Worm (Caenorhabditis elegans): Measurements from ENCODE around the gene tps-2.

The tps-2 gene

DNA sequence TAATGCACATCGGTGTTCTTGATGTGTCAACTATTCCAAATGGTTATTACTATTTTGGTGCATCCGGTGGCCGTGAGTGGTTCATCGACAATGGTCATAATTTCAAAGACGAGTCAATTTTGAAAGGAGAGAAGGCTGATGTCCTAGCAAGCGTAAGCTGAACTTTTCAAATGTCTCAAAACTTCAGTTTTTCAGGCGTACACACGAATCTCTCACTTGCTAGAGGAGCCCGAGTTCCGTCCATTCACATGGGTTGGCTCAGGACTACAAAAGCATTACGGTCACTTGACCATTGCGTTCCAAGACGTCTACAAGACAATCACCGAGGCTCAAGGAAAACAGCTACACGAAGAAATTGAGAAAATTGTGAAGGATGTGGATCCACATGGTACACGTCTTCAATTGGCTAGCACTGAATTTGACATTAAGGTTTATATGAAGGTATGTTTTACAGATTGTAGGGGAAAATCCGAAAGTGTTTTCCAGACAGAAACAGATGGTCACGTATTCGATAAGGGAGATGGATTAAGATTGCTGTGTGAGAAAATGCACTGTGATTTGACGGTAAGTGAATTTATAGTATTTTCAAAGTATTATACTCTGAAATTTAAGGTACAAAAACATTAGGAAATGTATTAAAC is 8.7 kb downstream of the tps-2 start:
- TF ChIP-seq him-1 (tag; optimal IDR thresholded peaks at IDR 0.05) (no peak), W03F9.2 (tag; optimal IDR thresholded peaks at IDR 0.05) (no peak), dao-5 (tag; optimal IDR thresholded peaks at IDR 0.05) (no peak)

DNA sequence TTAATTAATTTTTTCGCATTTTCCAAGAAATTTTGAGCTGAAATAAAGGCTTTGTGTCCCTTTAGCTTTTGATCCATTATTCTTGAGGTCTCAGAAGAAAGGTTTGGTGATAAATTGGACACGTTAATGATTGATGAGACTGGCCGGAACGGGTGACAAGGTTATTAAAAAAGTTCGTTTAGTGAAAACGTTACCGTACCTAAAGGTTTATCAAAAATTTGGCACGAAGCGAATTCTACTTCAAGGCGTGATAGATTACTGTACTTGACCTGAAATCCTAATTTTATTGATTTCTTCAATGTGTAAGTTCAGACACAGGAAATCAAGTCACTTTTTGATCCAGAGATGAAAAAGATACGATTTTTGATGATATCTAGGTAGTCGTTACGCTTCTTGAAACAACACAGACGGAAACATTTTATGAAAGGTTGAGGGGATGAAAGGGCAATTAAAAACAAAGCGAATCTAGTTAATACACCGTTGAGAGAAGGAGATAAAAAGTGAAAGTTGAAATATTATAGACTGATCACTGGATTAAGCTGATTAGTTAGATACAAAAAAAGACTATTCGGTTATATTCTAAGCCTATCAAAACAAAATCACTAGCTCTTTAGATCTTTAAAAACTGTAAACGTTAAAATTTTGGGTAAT is 9.9 kb downstream of the tps-2 start:
- TF ChIP-seq dao-5 (tag; optimal IDR thresholded peaks at IDR 0.05) (no peak), him-1 (tag; optimal IDR thresholded peaks at IDR 0.05) (no peak), W03F9.2 (tag; optimal IDR thresholded peaks at IDR 0.05) (no peak)

DNA sequence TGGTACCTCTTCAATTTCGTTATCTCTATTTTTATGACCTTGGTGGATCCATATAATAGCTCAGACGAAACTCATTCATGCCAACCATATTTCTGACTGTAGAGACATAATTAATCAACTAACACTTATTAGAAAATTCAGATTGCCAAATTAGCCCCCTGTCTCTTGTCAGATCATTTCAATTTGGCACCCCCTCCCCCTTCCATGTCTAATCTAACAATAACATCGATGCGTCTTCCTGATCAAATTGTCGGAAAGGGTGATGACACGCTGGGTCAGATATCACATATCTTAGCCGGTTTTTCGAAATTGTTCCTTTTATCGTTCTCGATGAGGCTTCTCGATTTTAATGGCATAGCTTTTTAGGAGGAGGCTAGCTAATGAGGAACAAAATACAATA is 10.6 kb downstream of the tps-2 start:
- TF ChIP-seq dao-5 (tag; optimal IDR thresholded peaks at IDR 0.05) (no peak), W03F9.2 (tag; optimal IDR thresholded peaks at IDR 0.05) (no peak), him-1 (tag; optimal IDR thresholded peaks at IDR 0.05) (no peak)

DNA sequence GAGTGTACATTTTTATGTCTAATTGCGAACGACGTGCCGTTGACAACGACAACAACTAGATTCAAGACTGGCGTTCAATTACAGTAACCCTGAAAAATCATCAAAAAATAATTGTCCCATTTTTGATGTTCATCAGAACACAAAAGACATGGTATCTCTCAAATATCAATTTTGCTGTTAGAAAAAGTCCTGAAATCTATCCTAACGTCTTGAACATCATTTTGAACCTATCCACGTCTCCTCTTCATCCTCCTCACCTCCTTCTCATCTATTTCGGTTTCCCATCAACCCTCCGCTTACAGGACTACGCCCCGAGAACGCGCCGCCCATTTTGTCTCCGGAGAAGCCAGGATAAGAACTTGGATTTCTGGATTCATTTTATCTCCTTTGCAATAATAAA is 15.0 kb downstream of the tps-2 start, which contains the start of gene mltn-9:
mltn-9 (plus strand) TSS at position 301 of the 400 bp plus-strand sequence.
- TF ChIP-seq W03F9.2 (tag; optimal IDR thresholded peaks at IDR 0.05) (no peak), dao-5 (tag; optimal IDR thresholded peaks at IDR 0.05) (no peak), him-1 (tag; optimal IDR thresholded peaks at IDR 0.05) (no peak)

- TF ChIP-seq him-1 (tag; optimal IDR thresholded peaks at IDR 0.05) (no peak), dao-5 (tag; optimal IDR thresholded peaks at IDR 0.05) (no peak), W03F9.2 (tag; optimal IDR thresholded peaks at IDR 0.05) (no peak)
These were observed 15.7 kb downstream of the tps-2 start for ce11 chrII:14616402-14616801.

DNA sequence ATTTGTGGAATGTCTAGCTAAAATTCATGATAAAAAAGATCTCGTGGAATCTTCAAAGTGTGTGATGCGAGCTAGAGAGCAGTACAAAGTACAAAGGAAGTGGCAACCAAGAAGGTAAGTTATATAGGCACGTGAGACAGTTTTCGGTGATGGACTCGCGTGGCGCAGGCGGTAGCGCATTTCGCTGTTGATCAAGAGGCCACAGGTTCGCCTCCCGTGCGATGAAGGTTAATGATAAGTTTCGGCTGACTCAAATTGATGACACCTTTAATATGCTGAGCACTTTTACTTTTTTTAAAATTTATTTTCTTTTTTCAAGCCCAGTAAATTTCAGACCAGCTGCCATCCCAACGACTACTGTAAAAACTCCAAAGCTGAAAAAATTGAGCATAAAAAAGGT is 16.2 kb downstream of the tps-2 start:
- TF ChIP-seq him-1 (tag; optimal IDR thresholded peaks at IDR 0.05) (no peak), dao-5 (tag; optimal IDR thresholded peaks at IDR 0.05) (peak; percentile 74)

DNA sequence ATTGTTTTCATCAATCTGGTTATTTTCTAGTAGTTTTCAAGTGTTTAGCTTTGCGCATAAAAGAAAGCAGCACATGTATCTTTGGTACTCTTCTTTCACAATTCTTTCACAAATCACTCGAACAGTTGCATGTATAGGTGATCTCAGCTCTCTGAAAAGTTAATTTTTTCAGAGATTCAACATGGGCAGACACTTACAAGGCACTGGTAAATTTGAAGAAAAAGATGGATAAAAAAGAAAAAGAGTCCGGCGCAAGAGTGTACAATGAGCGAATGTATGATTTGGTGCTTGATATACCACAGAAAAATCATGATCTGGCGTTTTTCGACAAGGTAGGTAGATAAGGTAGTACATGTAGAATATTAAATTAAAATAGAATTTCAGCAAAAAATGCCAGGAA is 17.5 kb downstream of the tps-2 start:
- TF ChIP-seq W03F9.2 (tag; optimal IDR thresholded peaks at IDR 0.05) (no peak), dao-5 (tag; optimal IDR thresholded peaks at IDR 0.05) (no peak)

DNA sequence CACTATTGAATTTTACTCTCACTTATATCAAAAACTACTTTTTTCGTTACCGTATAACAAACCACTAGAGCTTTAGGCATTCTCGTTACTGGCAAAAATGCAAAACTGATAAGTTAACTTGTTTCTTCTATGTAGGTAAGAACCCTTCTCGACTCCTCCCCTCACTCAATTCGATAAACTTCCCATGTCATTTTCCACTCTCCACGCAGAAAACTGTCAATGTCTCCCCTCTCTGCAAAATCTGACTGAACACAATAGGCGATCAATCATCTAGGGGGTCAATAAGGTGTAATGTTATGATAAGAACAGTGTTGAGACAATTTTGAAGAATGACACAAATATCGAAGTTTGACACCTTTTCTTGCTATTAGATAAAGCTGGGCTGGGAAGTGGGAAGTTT is 18.1 kb downstream of the tps-2 start:
- no peak for TF ChIP-seq W03F9.2 (tag; optimal IDR thresholded peaks at IDR 0.05)
- TF ChIP-seq him-1 (tag; optimal IDR thresholded peaks at IDR 0.05) = no peak
- no peak for TF ChIP-seq dao-5 (tag; optimal IDR thresholded peaks at IDR 0.05)

DNA sequence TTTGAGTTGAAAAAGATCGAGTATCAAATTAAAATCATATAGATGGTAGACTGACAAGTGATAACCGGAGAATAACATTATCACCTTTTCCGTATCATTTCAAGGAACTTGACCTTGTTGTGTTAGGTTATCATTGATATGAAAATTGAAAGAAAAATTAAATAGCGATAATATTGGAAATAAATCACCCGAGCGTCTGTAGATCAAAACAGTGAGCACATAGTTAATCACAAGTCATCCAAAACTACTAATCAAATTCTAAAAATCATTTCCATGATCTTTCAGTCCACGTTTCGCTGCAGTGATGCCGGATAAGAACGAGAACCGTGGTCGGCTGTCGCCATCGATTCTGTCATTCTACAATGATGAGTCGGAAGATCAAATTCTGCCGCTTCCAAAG is 19.1 kb downstream of the tps-2 start:
- TF ChIP-seq dao-5 (tag; optimal IDR thresholded peaks at IDR 0.05) (no peak), him-1 (tag; optimal IDR thresholded peaks at IDR 0.05) (no peak), W03F9.2 (tag; optimal IDR thresholded peaks at IDR 0.05) (no peak)

ce11 chrII:14620730-14621129 is 20.0 kb downstream of the tps-2 start:
- TF ChIP-seq W03F9.2 (tag; optimal IDR thresholded peaks at IDR 0.05) (no peak), dao-5 (tag; optimal IDR thresholded peaks at IDR 0.05) (no peak), him-1 (tag; optimal IDR thresholded peaks at IDR 0.05) (no peak)

DNA sequence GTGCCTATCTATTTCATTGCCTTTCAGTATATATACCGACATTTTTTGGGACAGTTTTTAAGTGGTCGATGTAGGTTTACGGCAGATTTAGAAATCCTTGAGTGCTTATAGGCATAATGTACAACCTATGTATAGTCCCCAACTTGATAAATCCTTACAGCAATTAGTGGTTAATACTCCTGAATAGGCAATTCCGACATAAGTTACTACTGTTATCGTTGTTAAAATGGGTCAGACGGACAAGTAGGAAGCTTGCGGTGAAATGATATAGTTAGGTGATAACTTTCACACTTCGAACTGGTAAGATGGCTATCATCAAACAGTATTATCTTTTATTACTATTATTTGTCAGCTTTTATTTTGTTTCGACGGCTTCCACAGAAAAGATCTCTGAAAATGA is 22.1 kb downstream of the tps-2 start, which contains the start of gene mltn-10:
mltn-10 (plus strand) TSS at position 301 of the 400 bp plus-strand sequence.
- TF ChIP-seq dao-5 (tag; optimal IDR thresholded peaks at IDR 0.05) = no peak
- TF ChIP-seq him-1 (tag; optimal IDR thresholded peaks at IDR 0.05) = no peak
- no peak for TF ChIP-seq W03F9.2 (tag; optimal IDR thresholded peaks at IDR 0.05)

- TF ChIP-seq dao-5 (tag; optimal IDR thresholded peaks at IDR 0.05) = no peak
These were observed 26.2 kb downstream of the tps-2 start for ce11 chrII:14626883-14627282.

ce11 chrII:14627330-14627729 is 26.6 kb downstream of the tps-2 start, which contains the start of gene tag-297:
TSS of gene tag-297 (plus strand) at chrII:14627630.
- TF ChIP-seq dao-5 (tag; optimal IDR thresholded peaks at IDR 0.05) (no peak), him-1 (tag; optimal IDR thresholded peaks at IDR 0.05) (no peak), W03F9.2 (tag; optimal IDR thresholded peaks at IDR 0.05) (no peak)

DNA sequence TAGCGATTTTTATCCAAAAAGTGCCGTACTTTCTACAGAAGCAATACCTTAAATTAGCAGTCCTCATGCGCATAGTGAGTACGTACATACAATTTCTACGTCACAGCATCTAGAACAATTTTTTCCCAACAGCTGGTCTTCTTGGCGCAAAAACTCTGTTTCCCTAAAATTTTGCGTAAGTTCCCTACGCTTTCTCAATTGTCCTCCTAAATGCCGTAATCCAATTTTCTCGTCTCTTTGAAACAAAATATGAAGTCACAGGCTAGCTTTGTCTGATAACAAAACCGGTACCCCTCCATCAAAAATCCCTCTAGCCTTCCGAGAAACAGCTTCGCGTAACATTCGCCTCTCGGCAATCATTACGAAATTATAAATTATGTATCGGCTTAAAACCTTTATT is 32.1 kb downstream of the tps-2 start, which contains the start of gene C38C6.3:
C38C6.3 (plus strand) TSS at position 301 of the 400 bp plus-strand sequence.
- no peak for TF ChIP-seq him-1 (tag; optimal IDR thresholded peaks at IDR 0.05)
- TF ChIP-seq dao-5 (tag; optimal IDR thresholded peaks at IDR 0.05) = no peak
- no peak for TF ChIP-seq W03F9.2 (tag; optimal IDR thresholded peaks at IDR 0.05)

- TF ChIP-seq him-1 (tag; optimal IDR thresholded peaks at IDR 0.05) (no peak), dao-5 (tag; optimal IDR thresholded peaks at IDR 0.05) (no peak), W03F9.2 (tag; optimal IDR thresholded peaks at IDR 0.05) (no peak)
These were observed 33.3 kb downstream of the tps-2 start for ce11 chrII:14634042-14634441.

Data from whole organism, L4/young adult.